Fruit fly (Drosophila melanogaster) whole organism, adult: ENCODE measurements around the gene CG4239.

Experiments
- CG11617 ChIP-seq: fragments of 200-800 bp; sonication (Bioruptor generic); optimal IDR thresholded peaks from 2 replicates; lab custom pipeline; 2017; ENCODE audit warnings: mild to moderate bottlenecking, missing biosample characterization, missing genetic modification reagents, missing genetic modification characterization
- CG12768 ChIP-seq: fragments of 200-800 bp; sonication (Bioruptor generic); optimal IDR thresholded peaks from 2 replicates; lab custom pipeline; 2017; ENCODE audit warnings: missing biosample characterization, missing genetic modification characterization, mild to moderate bottlenecking, moderate library complexity, missing genetic modification reagents
- CG14711 ChIP-seq: fragments of 200-800 bp; sonication (Bioruptor generic); optimal IDR thresholded peaks from 2 replicates; lab custom pipeline; 2018; ENCODE audit warnings: missing biosample characterization, mild to moderate bottlenecking, missing genetic modification characterization, moderate library complexity
- CG1620 ChIP-seq: fragments of 200-800 bp; sonication (Bioruptor generic); optimal IDR thresholded peaks from 2 replicates; lab custom pipeline; 2016; ENCODE audit warnings: missing biosample characterization, missing genetic modification characterization
- CG33017 ChIP-seq: fragments of 200-800 bp; sonication (Bioruptor generic); optimal IDR thresholded peaks from 2 replicates; lab custom pipeline; 2018; ENCODE audit warnings: missing biosample characterization, mild to moderate bottlenecking, missing genetic modification characterization, moderate library complexity
- CG5204 ChIP-seq: fragments of 200-800 bp; sonication (Bioruptor generic); optimal IDR thresholded peaks from 2 replicates; lab custom pipeline; 2016; ENCODE audit warnings: missing biosample characterization, missing genetic modification characterization
- CG7045 ChIP-seq: fragments of 200-800 bp; sonication (Bioruptor generic); optimal IDR thresholded peaks from 2 replicates; lab custom pipeline; 2017; ENCODE audit warnings: missing biosample characterization, mild to moderate bottlenecking, missing genetic modification characterization
- CG7101 ChIP-seq: fragments of 200-800 bp; sonication (Bioruptor generic); optimal IDR thresholded peaks from 2 replicates; lab custom pipeline; 2018; ENCODE audit warnings: missing biosample characterization, mild to moderate bottlenecking, missing genetic modification characterization, moderate library complexity
- Clk ChIP-seq: fragments of 200-800 bp; sonication (Bioruptor generic); optimal IDR thresholded peaks from 2 replicates; lab custom pipeline; 2017; ENCODE audit warnings: missing biosample characterization, missing genetic modification characterization
- Crg-1 ChIP-seq: fragments of 200-800 bp; sonication (Bioruptor generic); optimal IDR thresholded peaks from 2 replicates; lab custom pipeline; 2016; ENCODE audit warnings: missing biosample characterization, missing genetic modification characterization
- Hr96 ChIP-seq: fragments of 200-800 bp; sonication (Bioruptor generic); optimal IDR thresholded peaks from 2 replicates; lab custom pipeline; 2016; ENCODE audit warnings: missing biosample characterization, missing genetic modification characterization
- Mnt ChIP-seq: fragments of 200-800 bp; sonication (Bioruptor generic); optimal IDR thresholded peaks from 2 replicates; lab custom pipeline; 2016; ENCODE audit warnings: missing biosample characterization, mild to moderate bottlenecking, missing genetic modification characterization
- bab1 ChIP-seq: fragments of 200-800 bp; sonication (Bioruptor generic); optimal IDR thresholded peaks from 3 replicates; lab custom pipeline; 2019; ENCODE audit warnings: missing biosample characterization, mild to moderate bottlenecking, missing genetic modification characterization, moderate library complexity
- cic ChIP-seq: fragments of 200-800 bp; sonication (Bioruptor generic); optimal IDR thresholded peaks from 2 replicates; lab custom pipeline; 2017; ENCODE audit warnings: missing biosample characterization, mild to moderate bottlenecking, missing genetic modification characterization, moderate library complexity
- cnc ChIP-seq, 2 experiments: fragments of >200 bp; optimal IDR thresholded peaks; 2 replicates each; lab custom pipeline; 2017
- kay ChIP-seq: fragments of 200-800 bp; sonication (Bioruptor generic); peaks from one replicate; lab custom pipeline; 2016; ENCODE audit warnings: missing biosample characterization, missing genetic modification characterization, borderline replicate concordance
- ovo ChIP-seq: fragments of 200-800 bp; sonication (Bioruptor generic); optimal IDR thresholded peaks from 2 replicates; lab custom pipeline; 2016; ENCODE audit warnings: missing biosample characterization, missing genetic modification characterization
- pad ChIP-seq: fragments of 200-800 bp; sonication (Bioruptor generic); optimal IDR thresholded peaks from 3 replicates; lab custom pipeline; 2017; ENCODE audit warnings: missing biosample characterization, missing genetic modification characterization, mild to moderate bottlenecking, moderate library complexity, missing genetic modification reagents
- tj ChIP-seq: fragments of 200-800 bp; sonication (Bioruptor generic); optimal IDR thresholded peaks from 3 replicates; lab custom pipeline; 2017; ENCODE audit warnings: missing biosample characterization, mild to moderate bottlenecking, missing genetic modification characterization, moderate library complexity
- toe ChIP-seq: fragments of 200-800 bp; sonication (Bioruptor generic); optimal IDR thresholded peaks from 2 replicates; lab custom pipeline; 2016; ENCODE audit warnings: missing biosample characterization, missing genetic modification characterization

CG4239 gene

DNA sequence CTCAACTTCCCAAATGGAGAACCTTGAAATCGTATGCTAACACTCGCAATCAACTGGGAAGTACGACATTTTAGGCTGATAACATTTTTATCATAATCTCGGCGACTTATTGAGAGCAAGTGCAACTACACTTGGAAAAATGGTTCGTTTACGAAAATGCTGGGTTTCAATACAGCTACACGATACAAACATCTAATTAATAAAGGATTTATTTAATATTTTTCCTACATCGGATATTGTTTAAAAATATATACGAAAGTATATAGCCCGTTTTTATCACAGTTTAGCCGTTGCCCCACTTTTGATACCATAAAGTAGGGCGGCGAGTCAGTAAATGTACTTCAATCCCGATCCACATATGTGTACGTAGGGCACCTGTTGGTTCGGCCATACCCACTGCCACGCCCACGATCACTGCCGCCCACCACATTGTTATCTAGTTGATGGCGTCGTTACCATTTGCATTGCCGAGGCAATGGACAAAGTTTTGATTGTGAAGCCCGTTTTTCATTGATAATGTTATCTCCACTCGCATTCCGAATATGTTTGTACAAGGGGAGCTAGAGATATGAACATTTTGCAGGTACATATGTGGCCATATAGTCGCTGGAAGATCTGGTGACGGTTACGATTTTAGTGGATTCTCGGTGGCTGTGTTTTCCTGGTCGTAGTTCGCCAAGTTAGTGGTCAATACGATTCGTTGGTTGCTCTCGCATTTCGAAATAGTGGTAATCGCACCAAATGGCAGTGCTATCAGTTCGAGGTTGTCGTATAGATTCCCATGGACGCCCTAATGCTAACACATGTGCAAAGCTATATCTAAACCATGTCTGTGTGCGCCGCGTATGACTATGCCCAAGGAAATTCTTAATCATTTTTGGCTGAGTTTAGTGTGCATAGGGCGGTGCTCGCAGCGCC is 29.6 kb downstream of the CG4239 start, which contains the start of gene Traf-like:
TSS of gene Traf-like (plus strand) at position 596 of the 918 bp plus-strand sequence.
- TF ChIP-seq kay (GFP tag; lab: Kevin White, UChicago) (peak; percentile 55), CG5204 (GFP tag; lab: Kevin White, UChicago) (no peak), Hr96 (GFP tag; lab: Kevin White, UChicago) (no peak), pad (no peak), cic (GFP tag; lab: Kevin White, UChicago) (peak; percentile 38), Mnt (GFP tag; lab: Kevin White, UChicago) (peak; percentile 22)

DNA sequence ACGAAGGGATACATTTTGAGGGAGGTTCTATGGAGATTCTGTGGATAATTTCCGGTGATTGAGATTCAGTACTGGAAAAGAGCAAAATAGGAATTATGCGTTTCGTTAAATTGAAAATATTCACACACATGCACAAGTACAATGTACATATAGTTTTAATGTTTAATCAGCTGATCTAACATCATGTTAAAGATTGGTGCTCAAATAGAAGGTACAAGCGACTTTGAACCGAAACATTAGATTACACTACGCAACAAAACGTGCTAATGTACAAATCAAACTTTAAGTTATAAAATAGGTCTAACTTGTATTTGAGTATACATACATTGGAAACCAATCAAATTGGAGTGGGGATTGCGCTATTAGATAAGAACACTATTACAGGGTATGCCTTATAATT is 35.0 kb downstream of the CG4239 start:
- TF ChIP-seq Mnt (GFP tag; lab: Kevin White, UChicago) (no peak), CG33017 (tag; lab: Kevin White, UChicago) (no peak), Crg-1 (GFP tag; lab: Kevin White, UChicago) (no peak), CG14711 (tag; lab: Kevin White, UChicago) (no peak), CG11617 (GFP tag; lab: Kevin White, UChicago) (no peak), CG7045 (GFP tag; lab: Kevin White, UChicago) (no peak), CG5204 (GFP tag; lab: Kevin White, UChicago) (no peak), pad (no peak), CG1620 (no peak), cic (GFP tag; lab: Kevin White, UChicago) (no peak), cnc (optimal IDR thresholded peaks at IDR 0.05; lab: Kevin White, UChicago) (no peak), Hr96 (GFP tag; lab: Kevin White, UChicago) (no peak), kay (GFP tag; lab: Kevin White, UChicago) (no peak), Clk (GFP tag; lab: Kevin White, UChicago) (no peak), toe (GFP tag; lab: Kevin White, UChicago) (no peak), CG7101 (tag; lab: Kevin White, UChicago) (no peak), bab1 (GFP tag; lab: Kevin White, UChicago) (no peak), ovo (no peak), CG12768 (GFP tag; lab: Kevin White, UChicago) (no peak), tj (GFP tag; lab: Kevin White, UChicago) (no peak)

DNA sequence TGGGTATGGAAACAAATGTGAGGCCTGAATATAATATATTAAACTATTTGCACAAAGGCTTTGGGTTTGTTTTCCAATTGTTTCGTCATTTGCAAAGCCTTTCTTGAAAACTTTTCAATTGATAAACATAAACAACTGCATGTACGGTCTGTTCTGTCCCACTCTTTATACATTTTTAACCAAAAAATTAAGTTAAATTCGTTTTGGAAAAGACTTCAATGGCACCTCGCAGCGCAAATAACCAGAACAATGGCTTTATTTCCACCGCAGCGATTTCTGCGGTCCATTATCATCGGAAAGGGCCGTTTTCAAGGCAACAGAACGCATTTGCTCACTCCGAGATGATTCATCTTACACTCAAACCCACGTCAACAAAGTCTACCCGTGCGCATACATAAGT is 35.8 kb downstream of the CG4239 start:
- TF ChIP-seq kay (GFP tag; lab: Kevin White, UChicago), result peak; percentile 56
- no peak for TF ChIP-seq toe (GFP tag; lab: Kevin White, UChicago)
- TF ChIP-seq CG5204 (GFP tag; lab: Kevin White, UChicago), result no peak
- TF ChIP-seq ovo, result no peak

DNA sequence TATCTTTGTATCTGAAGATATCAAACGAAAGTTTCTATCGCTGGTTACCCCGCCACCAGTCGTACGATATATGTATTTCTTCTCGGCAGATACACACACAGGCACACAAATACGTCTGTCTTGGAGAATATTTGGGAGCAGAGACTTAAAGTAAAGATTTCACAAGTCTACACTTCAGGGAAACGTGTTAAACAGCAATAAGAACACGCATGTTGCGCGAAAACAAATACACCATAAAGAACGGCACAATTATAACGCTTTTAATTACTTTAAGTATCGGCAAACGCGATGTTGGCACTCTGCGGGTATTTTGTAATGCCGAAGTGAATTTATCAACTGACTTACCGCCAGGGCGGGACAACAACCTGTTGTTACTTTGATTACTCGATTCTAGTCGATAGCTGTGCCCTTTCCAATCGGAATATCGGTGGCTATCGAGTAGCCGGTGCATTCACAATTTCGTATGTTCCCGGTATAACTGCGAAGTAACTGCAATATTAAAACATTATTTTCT is 36.9 kb downstream of the CG4239 start, which contains the start of gene AnxB11:
TSS of gene AnxB11 (minus strand) at position 367 of the 514 bp plus-strand sequence.
- no peak for TF ChIP-seq ovo
- peak; percentile 6 for TF ChIP-seq bab1 (GFP tag; lab: Kevin White, UChicago)
- peak; percentile 69 for TF ChIP-seq Mnt (GFP tag; lab: Kevin White, UChicago)
- TF ChIP-seq CG33017 (tag; lab: Kevin White, UChicago), result no peak
- peak; percentile 55 for TF ChIP-seq pad
- peak; percentile 18 for TF ChIP-seq tj (GFP tag; lab: Kevin White, UChicago)

DNA sequence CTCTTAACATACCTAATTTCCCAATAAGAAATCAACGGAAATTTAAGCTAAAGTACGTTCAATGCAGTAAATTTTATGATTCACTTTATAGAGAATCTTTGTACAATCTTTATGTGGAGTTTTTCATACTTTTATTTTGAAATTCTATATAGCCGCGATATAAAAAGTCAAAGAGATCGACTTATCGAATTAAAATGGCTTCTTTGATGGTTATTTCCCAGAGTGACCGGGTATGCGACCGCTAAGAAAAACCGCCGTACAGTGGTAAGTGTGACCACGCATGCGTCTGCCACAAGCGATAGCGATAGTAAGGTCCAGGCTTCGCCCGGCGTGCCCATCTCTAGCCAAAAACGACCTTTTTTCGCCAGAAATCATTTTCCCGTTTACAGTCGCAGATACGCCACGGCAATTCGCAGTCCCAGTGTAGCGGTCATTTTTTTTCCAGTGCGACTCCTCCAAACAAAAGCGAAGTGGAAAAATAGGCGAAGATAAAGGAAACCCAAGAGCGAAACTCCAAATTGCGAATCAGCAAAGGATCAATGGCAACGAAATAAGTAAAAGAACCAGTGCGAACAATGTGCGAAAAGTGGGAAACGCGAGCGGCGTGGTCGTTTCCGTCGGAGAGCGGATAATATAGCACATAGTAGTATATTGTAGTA is 37.5 kb downstream of the CG4239 start, which contains the start of gene hang:
TSS of gene hang (plus strand) at position 366 of the 659 bp plus-strand sequence.
- peak; percentile 6 for TF ChIP-seq Hr96 (GFP tag; lab: Kevin White, UChicago)
- peak; percentile 65 for TF ChIP-seq CG11617 (GFP tag; lab: Kevin White, UChicago)
- TF ChIP-seq CG14711 (tag; lab: Kevin White, UChicago), result peak; percentile 8
- TF ChIP-seq CG12768 (GFP tag; lab: Kevin White, UChicago), result no peak
- no peak for TF ChIP-seq tj (GFP tag; lab: Kevin White, UChicago)
- no peak for TF ChIP-seq pad
- TF ChIP-seq kay (GFP tag; lab: Kevin White, UChicago), result no peak
- peak; percentile 37 for TF ChIP-seq CG7101 (tag; lab: Kevin White, UChicago)
- TF ChIP-seq Clk (GFP tag; lab: Kevin White, UChicago), result no peak
- TF ChIP-seq bab1 (GFP tag; lab: Kevin White, UChicago), result peak; percentile 20
- peak; percentile 42 for TF ChIP-seq cic (GFP tag; lab: Kevin White, UChicago)
- TF ChIP-seq CG5204 (GFP tag; lab: Kevin White, UChicago), result no peak
- TF ChIP-seq CG33017 (tag; lab: Kevin White, UChicago), result no peak
- no peak for TF ChIP-seq CG7045 (GFP tag; lab: Kevin White, UChicago)
- no peak for TF ChIP-seq cnc (optimal IDR thresholded peaks at IDR 0.05; lab: Kevin White, UChicago)
- peak; percentile 25 for TF ChIP-seq Crg-1 (GFP tag; lab: Kevin White, UChicago)
- TF ChIP-seq toe (GFP tag; lab: Kevin White, UChicago), result no peak
- TF ChIP-seq Mnt (GFP tag; lab: Kevin White, UChicago), result peak; percentile 83
- peak; percentile 37 for TF ChIP-seq CG1620
- peak; percentile 45 for TF ChIP-seq ovo
